Fruit fly (Drosophila melanogaster): ENCODE results near the gene Ork1.
A peak's percentile ranks its signal among the peaks of the same experiment; 100 is the strongest.

The Ork1 gene

dm6 chrX:10857376-10857775 is 33.7 kb downstream of the Ork1 start, which contains the start of the genes sofe and CG2186 (continued):
- TF ChIP-seq TFAM (GFP tag; optimal IDR thresholded peaks at IDR 0.05) (no peak), bcd (GFP tag; optimal IDR thresholded peaks at IDR 0.05) (no peak), CG5953 (GFP tag; IDR thresholded peaks at IDR 0.05) (no peak), dati (GFP tag; IDR thresholded peaks at IDR 0.05) (no peak), lmd (GFP tag; IDR thresholded peaks at IDR 0.05) (peak; percentile 39; the same call in 1 of the 2 replicates), NFAT (GFP tag; IDR thresholded peaks at IDR 0.05) (no peak), CG2199 (GFP tag; IDR thresholded peaks at IDR 0.05) (no peak), CG11085 (GFP tag; IDR thresholded peaks at IDR 0.05) (no peak), Opbp (GFP tag; IDR thresholded peaks at IDR 0.05; ENCODE audit: partially characterized antibody) (peak; percentile 75), CG2129 (GFP tag; IDR thresholded peaks at IDR 0.05; ENCODE audit: partially characterized antibody) (peak; percentile 84), CG11398 (GFP tag; optimal IDR thresholded peaks at IDR 0.05) (peak; percentile 5), dan (GFP tag; IDR thresholded peaks at IDR 0.05) (no peak), Tbp (GFP tag; optimal IDR thresholded peaks at IDR 0.05) (no peak), CG12236 (GFP tag; optimal IDR thresholded peaks at IDR 0.05) (no peak), CG12071 (GFP tag; optimal IDR thresholded peaks at IDR 0.05) (no peak), CG17361 (GFP tag; IDR thresholded peaks at IDR 0.05) (peak; percentile 55), Usf (GFP tag; optimal IDR thresholded peaks at IDR 0.05) (no peak), prd (optimal IDR thresholded peaks at IDR 0.05) (no peak), prd (GFP tag; IDR thresholded peaks at IDR 0.05) (peak; percentile 67), CG8290 (GFP tag; optimal IDR thresholded peaks at IDR 0.05) (peak; percentile 17), CG8290 (tag; optimal IDR thresholded peaks at IDR 0.05) (no peak), CG13775 (GFP tag; optimal IDR thresholded peaks at IDR 0.05) (peak; percentile 57), ap (GFP tag; IDR thresholded peaks at IDR 0.05) (no peak), CG10209 (GFP tag; optimal IDR thresholded peaks at IDR 0.05) (peak; percentile 43), CG15479 (GFP tag; optimal IDR thresholded peaks at IDR 0.05) (peak; percentile 6), CG10267 (tag; optimal IDR thresholded peaks at IDR 0.05) (peak; percentile 97), CG16779 (GFP tag; IDR thresholded peaks at IDR 0.05) (no peak), HLH3B (GFP tag; IDR thresholded peaks at IDR 0.05) (0 out of 2 replicates have a peak, but pooled peaks have one; percentile 26), Doc2 (GFP tag; IDR thresholded peaks at IDR 0.05) (no peak), gce (GFP tag; IDR thresholded peaks at IDR 0.05) (no peak), Fer3 (tag; optimal IDR thresholded peaks at IDR 0.05) (peak; percentile 31), sug (tag; optimal IDR thresholded peaks at IDR 0.05) (no peak), CG34376 (GFP tag; optimal IDR thresholded peaks at IDR 0.05) (no peak), Med (GFP tag) (peak; percentile 93), gro (GFP tag; optimal IDR thresholded peaks at IDR 0.05) (peak; percentile 46), Mad (GFP tag; optimal IDR thresholded peaks at IDR 0.05) (peak; percentile 10), Atf-2 (GFP tag; optimal IDR thresholded peaks at IDR 0.05) (peak; percentile 33), croc (GFP tag; conservative IDR thresholded peaks at IDR 0.05) (no peak), disco-r (GFP tag; optimal IDR thresholded peaks at IDR 0.05) (no peak), Atf3 (GFP tag; optimal IDR thresholded peaks at IDR 0.05) (peak; percentile 3), hth (optimal IDR thresholded peaks at IDR 0.05) (no peak), CG14710 (tag; optimal IDR thresholded peaks at IDR 0.05) (peak; percentile 82), Deaf1 (tag; optimal IDR thresholded peaks at IDR 0.05) (peak; percentile 51), Vsx1 (GFP tag; optimal IDR thresholded peaks at IDR 0.05) (no peak), MESR4 (GFP tag; optimal IDR thresholded peaks at IDR 0.05) (no peak), chinmo (GFP tag; IDR thresholded peaks at IDR 0.05; ENCODE audit: partially characterized antibody) (0 out of 4 replicates have a peak, but pooled peaks have one; percentile 50), otp (GFP tag; IDR thresholded peaks at IDR 0.05) (no peak), tap (tag; optimal IDR thresholded peaks at IDR 0.05) (no peak), ERR (GFP tag; optimal IDR thresholded peaks at IDR 0.05) (peak; percentile 28), CkIIα-i1 (GFP tag; IDR thresholded peaks at IDR 0.05) (no peak), CG7271 (tag; optimal IDR thresholded peaks at IDR 0.05) (peak; percentile 50), CG8765 (GFP tag; IDR thresholded peaks at IDR 0.05) (no peak), Bgb (GFP tag; IDR thresholded peaks at IDR 0.05; ENCODE audit: partially characterized antibody) (peak; percentile 81)

All from whole organism, embryonic.